Worm (Caenorhabditis elegans) whole organism, L3 larva: ENCODE data around the gene F07C4.11.

Experiments
- eor-1 ChIP-seq, 2 experiments: fragments of 150-350 bp; optimal IDR thresholded peaks; 2 replicates each; lab custom pipeline; 2014 to 2018; ENCODE audit warnings: missing biosample characterization in 2 of 2, missing genetic modification characterization in 2 of 2
- snpc-4 ChIP-seq: fragments of 150-350 bp; optimal IDR thresholded peaks from 2 replicates; lab custom pipeline; 2014; ENCODE audit warnings: missing biosample characterization, missing genetic modification characterization

Gene F07C4.11

DNA sequence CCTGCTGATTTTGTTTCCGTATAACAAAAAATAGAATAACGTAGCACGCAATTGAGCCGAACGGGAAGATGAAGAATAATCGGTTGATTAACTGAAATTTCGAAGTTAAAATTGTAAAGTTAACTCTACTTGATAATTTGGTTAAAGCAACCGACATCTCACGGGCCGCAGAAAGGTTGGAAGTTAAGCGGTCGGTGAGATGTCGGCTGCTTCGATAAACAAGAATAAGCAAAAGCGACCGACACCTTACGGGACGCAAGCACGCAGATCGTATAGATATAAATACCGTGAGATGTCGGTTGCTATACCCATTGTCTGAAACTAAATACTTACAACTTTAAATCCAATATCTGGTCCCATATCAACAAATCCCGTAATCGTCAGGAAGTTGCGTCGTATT, 48.2 kb downstream of the F07C4.11 start:
- TF ChIP-seq snpc-4 (tag; lab: Kevin White, UChicago) (peak; percentile 6), eor-1 (tag; optimal IDR thresholded peaks at IDR 0.05; lab: Kevin White, UChicago) (no peak)
